Worm (Caenorhabditis elegans): Measurements from ENCODE around the gene galt-1.

DNA sequence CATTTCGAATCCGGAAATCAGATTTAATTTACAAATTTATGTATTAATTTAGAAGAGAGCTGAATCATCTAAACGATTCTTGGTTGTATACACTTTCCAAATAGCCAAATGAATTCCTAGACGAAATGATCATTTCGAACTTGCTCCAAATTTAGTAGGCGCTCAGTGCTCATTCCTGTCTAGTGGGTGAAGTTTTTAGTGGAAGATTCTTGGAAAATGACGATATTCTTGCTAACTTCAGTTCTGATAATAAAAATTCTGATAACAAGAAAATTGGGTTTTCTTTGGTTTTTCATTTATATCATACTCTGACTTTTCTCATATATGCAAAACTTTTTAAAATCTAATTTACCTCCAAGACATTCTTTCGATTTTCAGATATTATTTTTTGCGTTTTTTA, 8.9 kb upstream of the galt-1 start:
- TF ChIP-seq eor-1 (tag; optimal IDR thresholded peaks at IDR 0.05), result no peak
- no peak for TF ChIP-seq ceh-16 (tag; optimal IDR thresholded peaks at IDR 0.05)
- no peak for TF ChIP-seq lin-39 (tag; optimal IDR thresholded peaks at IDR 0.05)
- no peak for TF ChIP-seq elt-3 (tag; optimal IDR thresholded peaks at IDR 0.05)
- no peak for TF ChIP-seq ztf-11 (tag; optimal IDR thresholded peaks at IDR 0.05)
- TF ChIP-seq pqm-1 (tag; optimal IDR thresholded peaks at IDR 0.05), result no peak
- no peak for TF ChIP-seq aly-2 (tag; optimal IDR thresholded peaks at IDR 0.05)
- no peak for TF ChIP-seq lin-15B (tag; optimal IDR thresholded peaks at IDR 0.05)
- TF ChIP-seq R02D3.7 (tag; optimal IDR thresholded peaks at IDR 0.05), result no peak
